Worm (Caenorhabditis elegans): ENCODE results near the gene meg-2.

Gene meg-2

DNA sequence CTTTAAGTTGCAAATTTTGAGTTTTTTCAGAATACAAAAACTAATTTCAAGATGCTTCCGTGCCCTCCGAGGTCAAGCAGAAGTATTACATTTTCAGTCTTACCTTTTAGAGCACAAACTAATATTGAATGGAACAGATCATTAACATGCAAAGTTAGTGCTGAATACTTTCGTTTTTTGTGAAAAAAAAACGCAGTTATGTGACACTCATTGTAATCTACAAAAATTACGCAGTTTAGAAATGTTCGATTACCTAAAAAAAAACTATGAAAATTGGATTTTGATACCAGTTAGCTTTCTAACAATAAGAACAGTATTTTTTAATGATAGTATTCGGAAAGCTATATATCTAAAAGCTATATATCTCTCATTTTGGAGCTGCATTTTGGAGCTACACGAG is 15.9 kb upstream of the meg-2 start:
- TF ChIP-seq hlh-15 (tag; optimal IDR thresholded peaks at IDR 0.05) (no peak), ref-2 (tag; optimal IDR thresholded peaks at IDR 0.05) (no peak), ceh-24 (tag; optimal IDR thresholded peaks at IDR 0.05) (no peak), unc-55 (GFP tag; optimal IDR thresholded peaks at IDR 0.05) (no peak), syd-9 (tag; optimal IDR thresholded peaks at IDR 0.05) (no peak), dmd-4 (tag; optimal IDR thresholded peaks at IDR 0.05; ENCODE audit: borderline replicate concordance) (no peak), hlh-30 (tag; optimal IDR thresholded peaks at IDR 0.05; ENCODE audit: insufficient read depth) (no peak), mec-3 (tag; optimal IDR thresholded peaks at IDR 0.05; ENCODE audit: borderline replicate concordance) (no peak), zip-5 (tag; optimal IDR thresholded peaks at IDR 0.05) (no peak), nhr-232 (tag; optimal IDR thresholded peaks at IDR 0.05) (no peak), elt-4 (tag; optimal IDR thresholded peaks at IDR 0.05) (no peak), fkh-10 (GFP tag; optimal IDR thresholded peaks at IDR 0.05) (no peak), ceh-9 (tag; optimal IDR thresholded peaks at IDR 0.05) (no peak)

DNA sequence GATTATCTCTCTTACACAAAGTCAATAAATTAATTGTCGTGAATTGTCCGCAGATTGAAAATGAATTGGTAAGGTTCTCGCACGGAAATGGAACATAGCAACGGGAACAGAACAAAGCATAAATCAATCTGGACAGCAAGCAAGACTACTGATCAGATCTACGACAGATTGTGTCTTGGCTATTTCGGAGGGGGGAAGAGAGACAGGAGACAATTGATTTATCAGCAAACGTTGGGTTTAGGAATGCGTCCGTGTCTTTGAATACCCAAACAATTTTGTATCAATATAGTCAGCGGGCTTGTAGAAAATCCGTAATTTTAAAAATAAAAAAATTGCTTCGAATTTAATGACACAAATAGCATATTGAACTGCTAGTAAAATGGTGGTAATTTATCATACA is 15.4 kb upstream of the meg-2 start:
- TF ChIP-seq unc-55 (GFP tag; optimal IDR thresholded peaks at IDR 0.05) (peak; percentile 24), mec-3 (tag; optimal IDR thresholded peaks at IDR 0.05; ENCODE audit: borderline replicate concordance) (no peak)

ce11 chrX:13940287-13940686 is 14.4 kb upstream of the meg-2 start:
- TF ChIP-seq ceh-30 (tag; optimal IDR thresholded peaks at IDR 0.05), result no peak
- no peak for TF ChIP-seq hlh-15 (tag; optimal IDR thresholded peaks at IDR 0.05)
- no peak for TF ChIP-seq ama-1 (optimal IDR thresholded peaks at IDR 0.05)
- no peak for TF ChIP-seq F13H6.1 (tag; optimal IDR thresholded peaks at IDR 0.05)

DNA sequence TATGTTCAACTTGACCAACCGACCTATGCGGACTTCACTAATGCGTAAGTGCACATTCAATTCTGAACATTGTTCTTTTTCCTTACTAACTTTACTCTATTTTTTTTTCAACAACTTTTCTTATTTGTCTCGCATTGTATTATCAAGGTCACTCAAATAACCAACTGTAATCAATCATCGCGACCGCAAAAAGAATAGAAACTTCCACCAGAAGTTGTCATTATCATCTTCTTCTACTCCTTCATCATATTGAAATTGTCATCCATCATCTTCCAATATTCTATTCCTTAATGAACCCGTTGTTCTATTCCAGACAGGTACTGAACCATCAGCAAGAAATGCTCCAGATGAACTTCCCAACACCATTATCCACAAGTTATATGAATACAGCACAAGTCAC is 13.5 kb upstream of the meg-2 start:
- TF ChIP-seq unc-42 (tag; optimal IDR thresholded peaks at IDR 0.05), result no peak
- no peak for TF ChIP-seq elt-4 (tag; optimal IDR thresholded peaks at IDR 0.05)
- no peak for TF ChIP-seq hlh-8 (tag; optimal IDR thresholded peaks at IDR 0.05)
- TF ChIP-seq madf-2 (tag; optimal IDR thresholded peaks at IDR 0.05), result no peak

DNA sequence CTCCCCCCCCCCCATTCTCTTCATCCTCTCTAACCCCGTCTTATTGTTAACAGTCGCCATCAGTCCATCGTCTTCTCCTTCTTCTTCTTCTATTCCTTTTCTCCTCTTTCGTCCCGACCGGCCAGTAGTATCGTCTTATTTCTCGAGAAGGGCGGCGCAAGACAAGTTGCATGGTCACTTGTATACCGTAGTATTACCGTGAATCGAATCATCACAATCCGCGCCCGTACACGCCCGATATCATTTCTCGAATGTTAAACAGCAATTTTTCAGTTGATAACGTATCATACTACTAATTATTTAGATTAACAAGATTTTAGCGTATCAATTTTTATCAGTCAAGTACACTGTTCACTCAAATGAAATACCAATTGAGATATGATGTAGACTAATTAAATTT is 12.0 kb upstream of the meg-2 start:
- TF ChIP-seq nfya-1 (tag; optimal IDR thresholded peaks at IDR 0.05), result peak; percentile 8
- TF ChIP-seq ref-2 (tag; optimal IDR thresholded peaks at IDR 0.05), result no peak

DNA sequence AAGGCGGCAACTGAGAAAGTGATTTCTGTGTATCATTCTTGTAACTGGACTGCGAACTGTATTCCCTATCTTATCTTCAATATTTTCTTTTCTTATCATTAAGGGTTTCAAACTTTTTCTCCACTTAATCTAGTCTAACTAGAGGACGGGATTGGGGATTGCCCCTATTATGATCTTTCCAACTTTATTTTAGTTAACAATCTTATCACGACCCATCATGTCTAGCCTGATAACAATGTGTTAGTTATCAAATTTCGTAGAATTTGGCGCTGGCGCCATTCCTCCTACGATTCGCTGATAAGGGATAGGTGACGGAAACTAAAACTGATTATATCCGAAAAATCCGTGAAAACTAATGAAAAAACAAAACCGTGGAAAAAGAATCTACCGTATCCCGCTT is 11.4 kb upstream of the meg-2 start:
- TF ChIP-seq elt-2 (tag; optimal IDR thresholded peaks at IDR 0.05) (peak; percentile 71), pqm-1 (tag; optimal IDR thresholded peaks at IDR 0.05) (no peak)

ce11 chrX:13936719-13937118 is 10.8 kb upstream of the meg-2 start:
- TF ChIP-seq hlh-30 (tag; optimal IDR thresholded peaks at IDR 0.05; ENCODE audit: insufficient read depth), result no peak

ce11 chrX:13934574-13934973 is 8.6 kb upstream of the meg-2 start, which contains the start of gene elt-3:
elt-3 (plus strand) TSS chrX:13934874.
- TF ChIP-seq ceh-31 (tag; optimal IDR thresholded peaks at IDR 0.05) (no peak), F13H6.1 (tag; optimal IDR thresholded peaks at IDR 0.05) (no peak), che-1 (tag; optimal IDR thresholded peaks at IDR 0.05) (no peak), hlh-8 (tag; optimal IDR thresholded peaks at IDR 0.05) (no peak), nhr-232 (tag; optimal IDR thresholded peaks at IDR 0.05) (no peak), hlh-13 (GFP tag; optimal IDR thresholded peaks at IDR 0.05) (no peak), ceh-19 (GFP tag; optimal IDR thresholded peaks at IDR 0.05) (no peak), npax-4 (tag; optimal IDR thresholded peaks at IDR 0.05) (no peak), ets-4 (tag; optimal IDR thresholded peaks at IDR 0.05) (no peak), C08G9.2 (tag; optimal IDR thresholded peaks at IDR 0.05) (no peak), T23F11.4 (GFP tag; optimal IDR thresholded peaks at IDR 0.05) (no peak), nfya-1 (tag; optimal IDR thresholded peaks at IDR 0.05) (no peak)

Measured in whole organism, late embryonic.